Fruit fly (Drosophila melanogaster) whole organism, adult: ENCODE measurements around the gene inaF-D.
A peak's percentile ranks its signal among the peaks of the same experiment; 100 is the strongest.

Experiments used
- Clk ChIP-seq: fragments of 200-800 bp; sonication (Bioruptor generic); optimal IDR thresholded peaks from 2 replicates; lab custom pipeline; 2017; ENCODE audit warnings: missing biosample characterization, missing genetic modification characterization
- kay ChIP-seq: fragments of 200-800 bp; sonication (Bioruptor generic); peaks from one replicate; lab custom pipeline; 2016; ENCODE audit warnings: missing biosample characterization, missing genetic modification characterization, borderline replicate concordance
- tj ChIP-seq: fragments of 200-800 bp; sonication (Bioruptor generic); optimal IDR thresholded peaks from 3 replicates; lab custom pipeline; 2017; ENCODE audit warnings: missing biosample characterization, mild to moderate bottlenecking, missing genetic modification characterization, moderate library complexity

- TF ChIP-seq kay (GFP tag; lab: Kevin White, UChicago) (peak; percentile 77), tj (GFP tag; lab: Kevin White, UChicago) (peak; percentile 12), Clk (no peak)
Observed at dm6 chrX:11678539-11679040, 50.3 kb downstream of the inaF-D start, which contains the start of the genes Vlet and bif.
